Worm (Caenorhabditis elegans) whole organism, young adult: ENCODE measurements around the gene F40G12.10.

Experiments used
- B0035.1 ChIP-seq: sonication (generic microtip); optimal IDR thresholded peaks from 2 replicates; lab custom pipeline; 2016; ENCODE audit warnings: missing genetic modification characterization, mild to moderate bottlenecking, missing compliant biosample characterization, missing genotype, missing genetic modification reagents
- C06A6.2 ChIP-seq: fragments of 200-800 bp; sonication (Bioruptor generic); conservative IDR thresholded peaks from 2 replicates; pipeline ENCODE4 v1.3.6; 2022; ENCODE audit warnings: missing genetic modification characterization, missing compliant biosample characterization
- Y79H2A.3 ChIP-seq: fragments of 200-800 bp; sonication (Bioruptor generic); conservative IDR thresholded peaks from 2 replicates; pipeline ENCODE4 v1.3.6; 2022; ENCODE audit warnings: missing genetic modification reagents, missing genetic modification characterization, missing compliant biosample characterization
- akir-1 ChIP-seq: fragments of 200-800 bp; sonication (Bioruptor generic); optimal IDR thresholded peaks from 2 replicates; lab custom pipeline; 2018; ENCODE audit warnings: mild to moderate bottlenecking, missing genetic modification characterization, moderate library complexity, missing compliant biosample characterization
- aptf-3 ChIP-seq: fragments of 200-800 bp; sonication (Bioruptor generic); IDR thresholded peaks from 2 replicates; pipeline ENCODE4 v1.3.6; 2022; ENCODE audit warnings: missing genetic modification characterization, missing compliant biosample characterization
- bed-1 ChIP-seq: fragments of 200-800 bp; sonication (Bioruptor generic); IDR thresholded peaks from 2 replicates; pipeline ENCODE4 v1.3.6; 2022; ENCODE audit warnings: missing genetic modification reagents, missing genetic modification characterization, missing compliant biosample characterization
- ccch-3 ChIP-seq: fragments of 200-800 bp; sonication (Bioruptor generic); optimal IDR thresholded peaks from 2 replicates; lab custom pipeline; 2018; ENCODE audit warnings: mild to moderate bottlenecking, missing genetic modification characterization, missing compliant biosample characterization
- ceh-100 ChIP-seq: fragments of 200-800 bp; sonication (Bioruptor generic); IDR thresholded peaks from 2 replicates; pipeline ENCODE4 v1.3.6; 2022; ENCODE audit warnings: missing genetic modification reagents, missing genetic modification characterization, missing compliant biosample characterization
- ceh-79 ChIP-seq: sonication (generic microtip); optimal IDR thresholded peaks from 2 replicates; lab custom pipeline; 2017; ENCODE audit warnings: mild to moderate bottlenecking, missing genetic modification characterization, missing compliant biosample characterization
- die-1 ChIP-seq: sonication (generic microtip); optimal IDR thresholded peaks from 2 replicates; lab custom pipeline; 2016; ENCODE audit warnings: missing genotype, mild to moderate bottlenecking, missing genetic modification characterization, missing compliant biosample characterization
- dox-1 ChIP-seq: fragments of 200-800 bp; sonication (Bioruptor generic); IDR thresholded peaks from 2 replicates; pipeline ENCODE4 v1.3.6; 2022; ENCODE audit warnings: missing genetic modification reagents, missing genetic modification characterization, missing compliant biosample characterization
- dpff-1 ChIP-seq: sonication (generic microtip); optimal IDR thresholded peaks from 2 replicates; lab custom pipeline; 2017; ENCODE audit warnings: mild to moderate bottlenecking, missing genetic modification characterization, missing compliant biosample characterization
- efl-1 ChIP-seq: fragments of 150-350 bp; optimal IDR thresholded peaks from 2 replicates; lab custom pipeline; 2014; ENCODE audit warnings: missing biosample characterization, missing genetic modification reagents, missing genetic modification characterization
- egrh-3 ChIP-seq: fragments of 200-800 bp; sonication (Bioruptor generic); IDR thresholded peaks from 2 replicates; pipeline ENCODE4 v1.3.6; 2022; ENCODE audit warnings: missing genetic modification reagents, missing genetic modification characterization, missing compliant biosample characterization
- fkh-3 ChIP-seq: sonication (generic microtip); optimal IDR thresholded peaks from 2 replicates; lab custom pipeline; 2016; ENCODE audit warnings: mild to moderate bottlenecking, missing genetic modification characterization, missing compliant biosample characterization
- hlh-12 ChIP-seq: sonication (generic microtip); optimal IDR thresholded peaks from 2 replicates; lab custom pipeline; 2016; ENCODE audit warnings: missing genetic modification characterization, missing compliant biosample characterization
- hmg-20 ChIP-seq: fragments of 200-800 bp; sonication (Bioruptor generic); IDR thresholded peaks from 2 replicates; pipeline ENCODE4 v1.3.6; 2022; ENCODE audit warnings: missing genetic modification reagents, missing genetic modification characterization, missing compliant biosample characterization
- lag-1 ChIP-seq: fragments of 200-800 bp; sonication (Bioruptor generic); IDR thresholded peaks from 2 replicates; pipeline ENCODE4 v1.3.6; 2022; ENCODE audit warnings: missing genetic modification reagents, missing genetic modification characterization, missing compliant biosample characterization
- lin-35 ChIP-seq, 3 experiments: fragments of 150-350 bp in 2 of 3; sonication (generic microtip) in 1 of 3; optimal IDR thresholded peaks; 2 replicates each; lab custom pipeline; 2014 to 2018; ENCODE audit warnings: missing biosample characterization in 3 of 3, missing genetic modification characterization in 3 of 3, missing genetic modification reagents in 3 of 3
- lin-54 ChIP-seq: fragments of 200-800 bp; sonication (Bioruptor generic); optimal IDR thresholded peaks from 2 replicates; lab custom pipeline; 2018; ENCODE audit warnings: mild to moderate bottlenecking, missing genetic modification characterization, missing compliant biosample characterization
- madf-3 ChIP-seq: fragments of 200-800 bp; sonication (Bioruptor generic); IDR thresholded peaks from 2 replicates; pipeline ENCODE4 v1.3.6; 2022; ENCODE audit warnings: missing genetic modification reagents, missing genetic modification characterization, missing compliant biosample characterization
- madf-8 ChIP-seq: fragments of 200-800 bp; sonication (Bioruptor generic); conservative IDR thresholded peaks from 2 replicates; pipeline ENCODE4 v1.3.6; 2022; ENCODE audit warnings: missing genetic modification reagents, missing genetic modification characterization, missing compliant biosample characterization
- mel-28 ChIP-seq: sonication (generic microtip); optimal IDR thresholded peaks from 2 replicates; lab custom pipeline; 2016; ENCODE audit warnings: borderline replicate concordance, mild to moderate bottlenecking, missing genetic modification characterization, missing compliant biosample characterization
- mes-4 ChIP-seq: sonication (generic microtip); optimal IDR thresholded peaks from 2 replicates; lab custom pipeline; 2016; ENCODE audit warnings: missing genotype, missing genetic modification characterization, missing compliant biosample characterization
- nhr-90 ChIP-seq: sonication (generic microtip); optimal IDR thresholded peaks from 2 replicates; lab custom pipeline; 2016; ENCODE audit warnings: missing genotype, mild to moderate bottlenecking, missing genetic modification characterization, missing compliant biosample characterization
- pha-4 ChIP-seq: fragments of 150-350 bp; sonication (generic microtip); optimal IDR thresholded peaks from 2 replicates; lab custom pipeline; 2014; ENCODE audit warnings: missing biosample characterization, missing genetic modification reagents, missing genetic modification characterization
- rec-8 ChIP-seq, 2 experiments: sonication (generic microtip); optimal IDR thresholded peaks; 2 replicates each; lab custom pipeline; 2016; ENCODE audit warnings: mild to moderate bottlenecking in 2 of 2, missing genetic modification characterization in 2 of 2, missing genetic modification reagents in 2 of 2, missing genotype in 2 of 2, missing biosample characterization in 1 of 2, missing compliant biosample characterization in 1 of 2, moderate library complexity in 1 of 2
- rpc-1 ChIP-seq, 2 experiments: fragments of 150-350 bp in 1 of 2; sonication (generic microtip) in 1 of 2; optimal IDR thresholded peaks; 2 replicates each; lab custom pipeline; 2014 to 2018; ENCODE audit warnings: missing biosample characterization in 1 of 2, missing genetic modification characterization in 1 of 2, missing genetic modification reagents in 1 of 2, missing genotype in 1 of 2
- snpc-1.3 ChIP-seq: sonication (generic microtip); optimal IDR thresholded peaks from 2 replicates; lab custom pipeline; 2017; ENCODE audit warnings: missing genetic modification characterization, mild to moderate bottlenecking, missing compliant biosample characterization, antibody characterized with exemption, moderate library complexity, missing genotype, missing genetic modification reagents; ENCODE audit not compliant: insufficient read depth
- snpc-4 ChIP-seq, 5 experiments: fragments of 150-350 bp in 1 of 5; sonication (generic microtip) in 4 of 5; optimal IDR thresholded peaks; 2 replicates each; lab custom pipeline; 2014 to 2018; ENCODE audit warnings: missing genetic modification characterization in 5 of 5, missing biosample characterization in 3 of 5, antibody characterized with exemption in 2 of 5, mild to moderate bottlenecking in 2 of 5, missing compliant biosample characterization in 2 of 5, missing genotype in 2 of 5, moderate library complexity in 2 of 5, missing genetic modification reagents in 1 of 5
- zfh-2 ChIP-seq: fragments of 200-800 bp; sonication (Bioruptor generic); conservative IDR thresholded peaks from 2 replicates; pipeline ENCODE4 v1.3.6; 2022; ENCODE audit warnings: missing genetic modification reagents, missing genetic modification characterization, missing compliant biosample characterization
- ztf-28 ChIP-seq: fragments of 200-800 bp; sonication (Bioruptor generic); IDR thresholded peaks from 2 replicates; pipeline ENCODE4 v1.3.6; 2022; ENCODE audit warnings: missing genetic modification reagents, missing genetic modification characterization, missing compliant biosample characterization
- ztf-3 ChIP-seq: fragments of 200-800 bp; sonication (Bioruptor generic); optimal IDR thresholded peaks from 2 replicates; lab custom pipeline; 2018; ENCODE audit warnings: mild to moderate bottlenecking, missing genetic modification characterization, missing compliant biosample characterization
- ztf-6 ChIP-seq: fragments of 200-800 bp; sonication (Bioruptor generic); IDR thresholded peaks from 2 replicates; pipeline ENCODE4 v1.3.6; 2022; ENCODE audit warnings: missing genetic modification reagents, missing genetic modification characterization, missing compliant biosample characterization

Gene F40G12.10

DNA sequence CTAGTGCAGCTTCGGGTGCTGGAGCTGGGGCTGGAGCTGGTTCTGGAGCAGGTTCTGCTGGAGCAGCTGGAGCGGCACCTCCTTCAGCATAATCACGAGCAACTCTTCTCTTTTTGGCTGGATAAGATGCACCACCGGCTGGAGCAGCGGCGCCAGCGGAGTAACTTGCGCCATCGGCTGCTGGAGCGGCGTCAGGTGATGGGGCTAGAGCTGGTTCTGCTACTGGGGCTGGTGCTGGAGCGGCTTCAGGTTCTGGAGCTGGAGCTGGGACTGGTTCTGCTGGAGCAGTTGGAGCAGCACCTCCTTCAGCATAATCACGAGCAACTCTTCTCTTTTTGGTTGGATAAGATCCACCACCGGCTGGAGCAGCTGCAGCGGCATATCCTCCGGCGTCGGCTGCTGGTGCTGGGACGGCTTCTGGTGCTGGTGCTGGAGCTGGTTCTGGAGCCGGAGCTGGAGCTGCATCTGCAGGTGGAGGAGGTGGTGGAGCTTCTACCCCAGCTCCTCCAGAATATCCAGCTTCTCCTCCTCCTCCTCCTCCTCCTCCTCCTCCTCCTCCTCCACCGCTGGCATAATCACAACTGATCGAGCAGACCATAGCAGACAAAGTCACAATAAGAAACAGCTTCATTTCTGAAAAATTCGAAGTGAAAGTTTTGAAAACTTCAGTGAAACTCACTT, 35.9 kb downstream of the F40G12.10 start, which contains the start of gene F47B8.13:
Gene F47B8.13, minus strand, starts transcription at position 631 of the 681 bp plus-strand sequence.
- TF ChIP-seq zfh-2 (GFP tag; lab: Robert Waterston, UW): peak; percentile 95
- no peak for TF ChIP-seq efl-1
- TF ChIP-seq rec-8 (tag; optimal IDR thresholded peaks at IDR 0.05; lab: Kevin White, UChicago): no peak
- no peak for TF ChIP-seq Y79H2A.3 (GFP tag; lab: Robert Waterston, UW)
- TF ChIP-seq aptf-3 (GFP tag; lab: Robert Waterston, UW): no peak
- TF ChIP-seq akir-1 (GFP tag; lab: Kevin White, UChicago): no peak
- TF ChIP-seq ceh-100: no peak
- no peak for TF ChIP-seq die-1 (tag; lab: Kevin White, UChicago)
- TF ChIP-seq lag-1: no peak
- TF ChIP-seq madf-3: no peak
- no peak for TF ChIP-seq hlh-12 (tag; lab: Kevin White, UChicago)
- TF ChIP-seq pha-4 (tag; lab: Kevin White, UChicago): no peak
- TF ChIP-seq lin-35 (GFP tag; optimal IDR thresholded peaks at IDR 0.05; lab: Kevin White, UChicago): no peak
- no peak for TF ChIP-seq mel-28 (tag; lab: Kevin White, UChicago)
- TF ChIP-seq ccch-3: no peak
- TF ChIP-seq ztf-6 (GFP tag; lab: Robert Waterston, UW): no peak
- TF ChIP-seq snpc-1.3 (tag; lab: Kevin White, UChicago): no peak
- TF ChIP-seq dpff-1 (tag; lab: Kevin White, UChicago): no peak
- TF ChIP-seq lin-54: no peak
- no peak for TF ChIP-seq mes-4 (tag; lab: Kevin White, UChicago)
- no peak for TF ChIP-seq rpc-1 (optimal IDR thresholded peaks at IDR 0.05; lab: Kevin White, UChicago)
- TF ChIP-seq rpc-1 (tag; optimal IDR thresholded peaks at IDR 0.05; lab: Kevin White, UChicago): no peak
- no peak for TF ChIP-seq bed-1 (GFP tag; lab: Robert Waterston, UW)
- TF ChIP-seq nhr-90 (tag; lab: Kevin White, UChicago): no peak
- no peak for TF ChIP-seq B0035.1 (tag; lab: Kevin White, UChicago)
- no peak for TF ChIP-seq ztf-3 (GFP tag; lab: Kevin White, UChicago)
- peak; percentile 95 for TF ChIP-seq egrh-3
- no peak for TF ChIP-seq dox-1 (GFP tag; lab: Robert Waterston, UW)
- TF ChIP-seq hmg-20 (GFP tag; lab: Robert Waterston, UW): no peak
- no peak for TF ChIP-seq fkh-3
- peak; percentile 8 for TF ChIP-seq ceh-79 (tag; lab: Kevin White, UChicago)
- no peak for TF ChIP-seq madf-8 (GFP tag; lab: Robert Waterston, UW)
- TF ChIP-seq ztf-28 (GFP tag; lab: Robert Waterston, UW): peak; percentile 4; the same call in 1 of the 2 replicates
- TF ChIP-seq, all 124 proteins: peak for 4

DNA sequence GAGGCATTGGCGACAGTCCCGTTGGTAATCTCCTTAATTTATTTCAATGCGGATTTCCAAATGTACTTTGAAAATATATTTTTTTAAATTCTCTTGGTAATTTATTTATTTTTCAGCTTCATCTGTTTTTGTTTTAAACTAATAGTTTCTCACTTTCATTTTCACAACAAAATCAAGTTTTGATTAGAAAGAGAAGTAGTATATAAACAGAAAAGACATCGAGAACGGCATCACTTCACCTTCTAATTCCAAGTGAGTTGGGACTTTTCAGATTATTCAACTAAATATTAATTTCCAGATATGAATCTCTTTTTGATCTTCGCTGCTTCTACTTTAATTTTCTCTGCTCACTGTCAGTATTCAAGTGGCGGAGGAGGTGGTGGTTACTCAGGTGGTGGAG, 36.9 kb downstream of the F40G12.10 start, which contains the start of gene F47B8.14:
Gene F47B8.14, plus strand, starts transcription at position 301 of the 400 bp plus-strand sequence.
- TF ChIP-seq snpc-4 (GFP tag; optimal IDR thresholded peaks at IDR 0.05; lab: Kevin White, UChicago) (no peak), snpc-4 (tag; optimal IDR thresholded peaks at IDR 0.05; lab: Kevin White, UChicago) (no peak), C06A6.2 (GFP tag; lab: Robert Waterston, UW) (no peak)
